Fruit fly (Drosophila melanogaster) whole organism, wandering third instar larva: Measurements from ENCODE around the gene CG14435.
A peak's percentile ranks its signal among the peaks of the same experiment; 100 is the strongest.

Experiments
- Abd-B ChIP-seq: fragments of >200 bp; optimal IDR thresholded peaks from 2 replicates; lab custom pipeline; 2017; ENCODE audit warnings: missing biosample characterization, missing genetic modification characterization
- CG32264 ChIP-seq: fragments of 200-800 bp; sonication (Bioruptor generic); optimal IDR thresholded peaks from 2 replicates; lab custom pipeline; 2016; ENCODE audit warnings: missing biosample characterization, missing genetic modification characterization
- CG9705 ChIP-seq: fragments of 200-800 bp; sonication (Bioruptor generic); optimal IDR thresholded peaks from 2 replicates; lab custom pipeline; 2018; ENCODE audit warnings: missing biosample characterization, mild to moderate bottlenecking, missing genetic modification characterization
- CrebA ChIP-seq: fragments of 200-800 bp; sonication (Bioruptor generic); optimal IDR thresholded peaks from 2 replicates; lab custom pipeline; 2016; ENCODE audit warnings: missing biosample characterization, mild to moderate bottlenecking, missing genetic modification characterization, borderline replicate concordance
- Dfd ChIP-seq: fragments of >200 bp; optimal IDR thresholded peaks from 2 replicates; lab custom pipeline; 2017; ENCODE audit warnings: missing biosample characterization, missing genetic modification characterization
- Dif ChIP-seq: fragments of 200-275, 200-300 bp; sonication (Bioruptor generic); optimal IDR thresholded peaks from 2 replicates; lab custom pipeline; 2018; ENCODE audit warnings: missing biosample characterization, missing genetic modification characterization; ENCODE audit not compliant: partially characterized antibody
- GATAd ChIP-seq: sonication (Bioruptor generic); optimal IDR thresholded peaks from 2 replicates; lab custom pipeline; 2016; ENCODE audit warnings: missing biosample characterization, missing genetic modification characterization
- HLH106 ChIP-seq: fragments of 200-800 bp; optimal IDR thresholded peaks from 3 replicates; lab custom pipeline; 2019; ENCODE audit warnings: missing biosample characterization, mild to moderate bottlenecking, missing genetic modification characterization, moderate library complexity
- Hnf4 ChIP-seq: fragments of 200-800 bp; sonication (Bioruptor generic); optimal IDR thresholded peaks from 2 replicates; lab custom pipeline; 2016; ENCODE audit warnings: missing biosample characterization, mild to moderate bottlenecking, missing genetic modification characterization
- Hr78 ChIP-seq: fragments of >200 bp; optimal IDR thresholded peaks from 2 replicates; lab custom pipeline; 2017; ENCODE audit warnings: missing biosample characterization, missing genetic modification characterization
- Hr83 ChIP-seq: fragments of 200-300 bp; sonication (Bioruptor generic); optimal IDR thresholded peaks from 2 replicates; lab custom pipeline; 2016; ENCODE audit warnings: missing biosample characterization, mild to moderate bottlenecking, missing genetic modification characterization, moderate library complexity; ENCODE audit not compliant: poor library complexity, severe bottlenecking
- Jra ChIP-seq: sonication (Bioruptor generic); optimal IDR thresholded peaks from 2 replicates; lab custom pipeline; 2016; ENCODE audit warnings: missing biosample characterization, missing genetic modification characterization
- Mio ChIP-seq: sonication (Bioruptor generic); optimal IDR thresholded peaks from 2 replicates; lab custom pipeline; 2016; ENCODE audit warnings: missing biosample characterization, missing genetic modification characterization
- Myc ChIP-seq: fragments of >200 bp; optimal IDR thresholded peaks from 2 replicates; lab custom pipeline; 2017
- N ChIP-seq: fragments of >200 bp; optimal IDR thresholded peaks from 2 replicates; lab custom pipeline; 2018; ENCODE audit warnings: missing biosample characterization, missing external identifiers, missing genetic modification characterization
- OdsH ChIP-seq: fragments of 200-800 bp; sonication (Bioruptor generic); optimal IDR thresholded peaks from 2 replicates; lab custom pipeline; 2016; ENCODE audit warnings: missing biosample characterization, mild to moderate bottlenecking, missing genetic modification characterization
- Rel ChIP-seq, 2 experiments: fragments of 200-800 bp; sonication (Bioruptor generic) in 1 of 2; optimal IDR thresholded peaks; 2 replicates in 1 of 2; 3 replicates in 1 of 2; lab custom pipeline; 2016 to 2019; ENCODE audit warnings: mild to moderate bottlenecking in 2 of 2, missing biosample characterization in 2 of 2, missing genetic modification characterization in 2 of 2, moderate library complexity in 1 of 2
- Sp1 ChIP-seq: fragments of 200-800 bp; sonication (Bioruptor generic); optimal IDR thresholded peaks from 3 replicates; lab custom pipeline; 2019; ENCODE audit warnings: missing biosample characterization, mild to moderate bottlenecking, missing genetic modification characterization, moderate library complexity
- Vsx2 ChIP-seq: fragments of 200-300, 225-300 bp; sonication (Bioruptor generic); optimal IDR thresholded peaks from 2 replicates; lab custom pipeline; 2018; ENCODE audit warnings: missing biosample characterization, missing genetic modification characterization; ENCODE audit not compliant: partially characterized antibody
- br ChIP-seq: fragments of 200-800 bp; sonication (Bioruptor generic); optimal IDR thresholded peaks from 2 replicates; lab custom pipeline; 2016; ENCODE audit warnings: missing biosample characterization, missing genetic modification characterization
- brk ChIP-seq: fragments of 200-800 bp; sonication (Bioruptor generic); optimal IDR thresholded peaks from 2 replicates; lab custom pipeline; 2016; ENCODE audit warnings: missing biosample characterization, mild to moderate bottlenecking, missing genetic modification characterization
- dl ChIP-seq, 2 experiments: fragments of 175-275, 200-275 bp in 1 of 2; fragments of 200-275 bp in 1 of 2; sonication (Bioruptor generic); optimal IDR thresholded peaks; lab custom pipeline; 2018; ENCODE audit warnings: mild to moderate bottlenecking in 2 of 2, missing biosample characterization in 2 of 2, missing genetic modification characterization in 2 of 2, moderate library complexity in 2 of 2; ENCODE audit not compliant: partially characterized antibody in 2 of 2, insufficient read depth in 1 of 2
- dmrt93B ChIP-seq: fragments of 200-800 bp; sonication (Bioruptor generic); optimal IDR thresholded peaks from 2 replicates; lab custom pipeline; 2018; ENCODE audit warnings: missing biosample characterization, mild to moderate bottlenecking, missing genetic modification characterization
- dsf ChIP-seq: sonication (Bioruptor generic); optimal IDR thresholded peaks from 2 replicates; lab custom pipeline; 2016; ENCODE audit warnings: missing biosample characterization, missing genetic modification characterization, borderline replicate concordance
- ey ChIP-seq: fragments of 200-800 bp; sonication (Bioruptor generic); optimal IDR thresholded peaks from 2 replicates; lab custom pipeline; 2016; ENCODE audit warnings: missing biosample characterization, missing genetic modification characterization
- foxo ChIP-seq, 2 experiments: fragments of 200-800 bp; sonication (Bioruptor generic); optimal IDR thresholded peaks; 2 replicates in 1 of 2; 3 replicates in 1 of 2; lab custom pipeline; 2016 to 2017; ENCODE audit warnings: missing biosample characterization in 2 of 2, missing genetic modification characterization in 2 of 2
- fru ChIP-seq: fragments of 200-800 bp; sonication (Bioruptor generic); optimal IDR thresholded peaks from 3 replicates; lab custom pipeline; 2016; ENCODE audit warnings: missing biosample characterization, mild to moderate bottlenecking, missing genetic modification characterization
- h ChIP-seq: fragments of 200-800 bp; sonication (Bioruptor generic); optimal IDR thresholded peaks from 3 replicates; lab custom pipeline; 2016; ENCODE audit warnings: missing biosample characterization, mild to moderate bottlenecking, missing genetic modification characterization
- jim ChIP-seq: fragments of 175-275, 200-325 bp; sonication (Bioruptor generic); optimal IDR thresholded peaks from 2 replicates; lab custom pipeline; 2016; ENCODE audit warnings: missing biosample characterization, mild to moderate bottlenecking, missing genetic modification characterization
- lola ChIP-seq: fragments of >200 bp; optimal IDR thresholded peaks from 2 replicates; lab custom pipeline; 2017; ENCODE audit warnings: missing biosample characterization, missing genetic modification characterization
- pan ChIP-seq: fragments of >200 bp; optimal IDR thresholded peaks from 2 replicates; lab custom pipeline; 2017
- psq ChIP-seq: fragments of 200-800 bp; sonication (Bioruptor generic); optimal IDR thresholded peaks from 3 replicates; lab custom pipeline; 2017; ENCODE audit warnings: missing biosample characterization, mild to moderate bottlenecking, missing genetic modification characterization, moderate library complexity
- rgr ChIP-seq: fragments of 200-800 bp; sonication (Bioruptor generic); optimal IDR thresholded peaks from 3 replicates; lab custom pipeline; 2016; ENCODE audit warnings: missing biosample characterization, mild to moderate bottlenecking, missing genetic modification characterization
- sage ChIP-seq: fragments of 200-800 bp; sonication (Bioruptor generic); optimal IDR thresholded peaks from 2 replicates; lab custom pipeline; 2016; ENCODE audit warnings: missing biosample characterization, mild to moderate bottlenecking, missing genetic modification characterization
- sv ChIP-seq: fragments of 200-800 bp; sonication (Bioruptor generic); optimal IDR thresholded peaks from 3 replicates; lab custom pipeline; 2016; ENCODE audit warnings: missing biosample characterization, missing genetic modification characterization
- tai ChIP-seq: sonication (Bioruptor generic); optimal IDR thresholded peaks from 2 replicates; lab custom pipeline; 2016; ENCODE audit warnings: missing biosample characterization, missing genetic modification characterization
- usp ChIP-seq: fragments of >200 bp; optimal IDR thresholded peaks from 2 replicates; lab custom pipeline; 2017; ENCODE audit warnings: missing biosample characterization, missing genetic modification characterization
- woc ChIP-seq: sonication (Bioruptor generic); optimal IDR thresholded peaks from 2 replicates; lab custom pipeline; 2016; ENCODE audit warnings: missing biosample characterization, mild to moderate bottlenecking, missing genetic modification characterization

Gene CG14435

dm6 chrX:6849178-6849956 lies 5.6 kb upstream of the CG14435 start, which contains the start of the genes Cht11 and CG4558:
Cht11 (minus strand) TSS chrX:6849517.
CG4558 (plus strand) TSS chrX:6849770.
- TF ChIP-seq pan (lab: Kevin White, UChicago) (no peak), Hr78 (GFP tag; lab: Kevin White, UChicago) (no peak), usp (no peak), Hr83 (GFP tag; lab: Kevin White, UChicago) (peak; percentile 6), CG9705 (GFP tag; lab: Kevin White, UChicago) (peak; percentile 80), Abd-B (no peak), tai (GFP tag; lab: Kevin White, UChicago) (no peak), Dif (GFP tag; lab: Kevin White, UChicago) (no peak), psq (GFP tag; lab: Kevin White, UChicago) (peak; percentile 90), sv (GFP tag; lab: Kevin White, UChicago) (peak; percentile 76), fru (GFP tag; lab: Kevin White, UChicago) (peak; percentile 89), br (GFP tag; lab: Kevin White, UChicago) (peak; percentile 79), Myc (no peak), foxo (GFP tag; optimal IDR thresholded peaks at IDR 0.05; lab: Kevin White, UChicago) (peak in 1 of 2 experiments; percentile 91), Rel (GFP tag; optimal IDR thresholded peaks at IDR 0.05; lab: Kevin White, UChicago) (no peak), Rel (tag; optimal IDR thresholded peaks at IDR 0.05; lab: Kevin White, UChicago) (peak; percentile 95), Jra (peak; percentile 77), HLH106 (tag; lab: Kevin White, UChicago) (peak; percentile 90), CG32264 (no peak), jim (no peak), OdsH (GFP tag; lab: Kevin White, UChicago) (peak; percentile 84), sage (GFP tag; lab: Kevin White, UChicago) (peak; percentile 55), ey (GFP tag; lab: Kevin White, UChicago) (peak; percentile 81), Vsx2 (GFP tag; lab: Kevin White, UChicago) (no peak), dsf (peak; percentile 49), woc (GFP tag; lab: Kevin White, UChicago) (peak; percentile 84), Mio (GFP tag; lab: Kevin White, UChicago) (no peak), GATAd (GFP tag; lab: Kevin White, UChicago) (no peak), Hnf4 (peak; percentile 87), dmrt93B (GFP tag; lab: Kevin White, UChicago) (peak; percentile 62), N (GFP tag; lab: Kevin White, UChicago) (no peak), dl (GFP tag; optimal IDR thresholded peaks at IDR 0.05; lab: Kevin White, UChicago; ENCODE audit: insufficient read depth in 1 of 2, partially characterized antibody in 2 of 2) (no peak), Sp1 (GFP tag; lab: Kevin White, UChicago) (peak; percentile 88), h (peak; percentile 87), rgr (GFP tag; lab: Kevin White, UChicago) (peak; percentile 87), lola (GFP tag; lab: Kevin White, UChicago) (no peak), Dfd (no peak), CrebA (GFP tag; lab: Kevin White, UChicago) (no peak), brk (no peak)
- TF ChIP-seq, all 38 proteins: peak for 20

dm6 chrX:6832584-6832983 lies 11.1 kb downstream of the CG14435 start, which contains the start of gene mAChR-C:
mAChR-C (minus strand) TSS chrX:6832684.
- TF ChIP-seq CrebA (GFP tag; lab: Kevin White, UChicago): no peak
- TF ChIP-seq Vsx2 (GFP tag; lab: Kevin White, UChicago): no peak
- no peak for TF ChIP-seq GATAd (GFP tag; lab: Kevin White, UChicago)
- TF ChIP-seq sage (GFP tag; lab: Kevin White, UChicago): no peak
- no peak for TF ChIP-seq dl (GFP tag; optimal IDR thresholded peaks at IDR 0.05; lab: Kevin White, UChicago; ENCODE audit: insufficient read depth in 1 of 2, partially characterized antibody in 2 of 2)
- TF ChIP-seq Dfd: no peak
- TF ChIP-seq brk: no peak
- no peak for TF ChIP-seq fru (GFP tag; lab: Kevin White, UChicago)
- no peak for TF ChIP-seq Jra
- TF ChIP-seq Myc: no peak
- TF ChIP-seq, all 38 proteins: peak for 0
